Worm (Caenorhabditis elegans) whole organism, mixed stage, embryonic: Measurements from ENCODE around the gene vit-6.

ENCODE experiments used
- bed-3 ChIP-seq: fragments of 200-800 bp; sonication (Bioruptor generic); optimal IDR thresholded peaks from 3 replicates; lab custom pipeline; 2018; ENCODE audit warnings: mild to moderate bottlenecking, missing genetic modification characterization, moderate library complexity, missing compliant biosample characterization
- ceh-43 ChIP-seq: fragments of 200-800 bp; sonication (Bioruptor generic); optimal IDR thresholded peaks from 2 replicates; lab custom pipeline; 2018; ENCODE audit warnings: mild to moderate bottlenecking, missing genetic modification characterization, moderate library complexity, missing compliant biosample characterization
- ces-1 ChIP-seq: fragments of 150-350 bp; optimal IDR thresholded peaks from 2 replicates; lab custom pipeline; 2014; ENCODE audit warnings: missing biosample characterization, missing genetic modification reagents, missing genetic modification characterization
- drap-1 ChIP-seq: fragments of 200-800 bp; sonication (Bioruptor generic); optimal IDR thresholded peaks from 3 replicates; lab custom pipeline; 2018; ENCODE audit warnings: mild to moderate bottlenecking, missing genetic modification characterization, missing compliant biosample characterization
- flh-1 ChIP-seq: fragments of 200-800 bp; sonication (Bioruptor generic); optimal IDR thresholded peaks from 2 replicates; lab custom pipeline; 2018; ENCODE audit warnings: mild to moderate bottlenecking, missing genetic modification characterization, moderate library complexity, missing compliant biosample characterization
- ham-2 ChIP-seq: fragments of 200-800 bp; sonication (Bioruptor generic); optimal IDR thresholded peaks from 2 replicates; lab custom pipeline; 2018; ENCODE audit warnings: mild to moderate bottlenecking, missing genetic modification characterization, missing compliant biosample characterization
- mab-5 ChIP-seq: fragments of 150-350 bp; optimal IDR thresholded peaks from 2 replicates; lab custom pipeline; 2014; ENCODE audit warnings: missing biosample characterization, missing genetic modification characterization
- mep-1 ChIP-seq: fragments of 150-350 bp; optimal IDR thresholded peaks from 2 replicates; lab custom pipeline; 2017; ENCODE audit warnings: missing biosample characterization, missing genetic modification reagents, missing genetic modification characterization, inconsistent platforms
- mls-2 ChIP-seq: sonication (generic microtip); optimal IDR thresholded peaks from 2 replicates; lab custom pipeline; 2016; ENCODE audit warnings: mild to moderate bottlenecking, missing genetic modification characterization, moderate library complexity, missing compliant biosample characterization
- nhr-2 ChIP-seq: fragments of 150-350 bp; optimal IDR thresholded peaks from 2 replicates; lab custom pipeline; 2014; ENCODE audit warnings: missing biosample characterization, missing genetic modification characterization
- nhr-237 ChIP-seq: fragments of 150-350 bp; optimal IDR thresholded peaks from 2 replicates; lab custom pipeline; 2014; ENCODE audit warnings: missing biosample characterization, missing genetic modification characterization
- nhr-28 ChIP-seq: fragments of 150-350 bp; optimal IDR thresholded peaks from 2 replicates; lab custom pipeline; 2014; ENCODE audit warnings: missing biosample characterization, missing genetic modification characterization
- snpc-4 ChIP-seq: fragments of 150-350 bp; optimal IDR thresholded peaks from 2 replicates; lab custom pipeline; 2014; ENCODE audit warnings: missing biosample characterization, missing genetic modification characterization
- sptf-1 ChIP-seq: sonication (generic microtip); optimal IDR thresholded peaks from 2 replicates; lab custom pipeline; 2017; ENCODE audit warnings: mild to moderate bottlenecking, missing genetic modification characterization, moderate library complexity, missing compliant biosample characterization
- tbx-8 ChIP-seq: fragments of 200-800 bp; sonication (Bioruptor generic); optimal IDR thresholded peaks from 2 replicates; lab custom pipeline; 2018; ENCODE audit warnings: mild to moderate bottlenecking, missing genetic modification characterization, moderate library complexity, missing compliant biosample characterization
- unc-120 ChIP-seq: sonication (generic microtip); optimal IDR thresholded peaks from 2 replicates; lab custom pipeline; 2017; ENCODE audit warnings: missing genetic modification characterization, missing compliant biosample characterization; ENCODE audit not compliant: poor library complexity, severe bottlenecking

vit-6 gene

ce11 chrIV:8312846-8313245, 51.9 kb downstream of the vit-6 start, which contains the start of gene F35H10.10:
Gene F35H10.10, minus strand, starts transcription at chrIV:8312946.
- no peak for TF ChIP-seq ces-1 (GFP tag; lab: Kevin White, UChicago)
- no peak for TF ChIP-seq nhr-2 (tag; lab: Kevin White, UChicago)
- no peak for TF ChIP-seq unc-120
- no peak for TF ChIP-seq ceh-43
- TF ChIP-seq mls-2 (tag; lab: Kevin White, UChicago): no peak
- TF ChIP-seq flh-1 (GFP tag; lab: Kevin White, UChicago): no peak
- no peak for TF ChIP-seq mab-5 (tag; lab: Kevin White, UChicago)
- no peak for TF ChIP-seq mep-1 (tag; lab: Kevin White, UChicago)
- TF ChIP-seq nhr-28 (tag; lab: Kevin White, UChicago): no peak
- no peak for TF ChIP-seq nhr-237 (tag; lab: Kevin White, UChicago)
- TF ChIP-seq snpc-4 (tag; lab: Kevin White, UChicago): no peak
- no peak for TF ChIP-seq sptf-1 (tag; lab: Kevin White, UChicago)
- no peak for TF ChIP-seq drap-1
- no peak for TF ChIP-seq bed-3 (GFP tag; lab: Kevin White, UChicago)
- TF ChIP-seq tbx-8 (GFP tag; lab: Kevin White, UChicago): no peak
- TF ChIP-seq ham-2: no peak
